Fruit fly (Drosophila melanogaster) whole organism, embryonic: ENCODE data around the gene plum.

Experiments used
- Atf6 ChIP-seq: fragments of 200-800 bp; sonication (Bioruptor generic); IDR thresholded peaks from 2 replicates; pipeline ENCODE4 v1.3.6; 2022; ENCODE audit warnings: missing biosample characterization, missing genetic modification characterization
- B-H1 ChIP-seq: fragments of 200-800 bp; sonication (Bioruptor generic); IDR thresholded peaks from 3 replicates; pipeline ENCODE4 v1.3.6; 2022; ENCODE audit warnings: missing biosample characterization, missing genetic modification characterization
- BtbVII ChIP-seq: fragments of 200-800 bp; sonication (Bioruptor generic); optimal IDR thresholded peaks from 3 replicates; lab custom pipeline; 2017; ENCODE audit warnings: missing biosample characterization, mild to moderate bottlenecking, missing genetic modification characterization
- Bteb2 ChIP-seq: fragments of 200-800 bp; sonication (Bioruptor generic); optimal IDR thresholded peaks from 2 replicates; lab custom pipeline; 2016; ENCODE audit warnings: missing biosample characterization, missing genetic modification characterization
- CG12104 ChIP-seq: fragments of 200-800 bp; sonication (Bioruptor generic); optimal IDR thresholded peaks from 3 replicates; lab custom pipeline; 2016; ENCODE audit warnings: missing biosample characterization, missing genetic modification characterization
- CG14441 ChIP-seq: fragments of 200-800 bp; sonication (Bioruptor generic); IDR thresholded peaks from 2 replicates; pipeline ENCODE4 v1.3.6; 2022; ENCODE audit warnings: missing biosample characterization, missing genetic modification characterization
- CG15696 ChIP-seq: fragments of 200-800 bp; sonication (Bioruptor generic); optimal IDR thresholded peaks from 2 replicates; lab custom pipeline; 2019; ENCODE audit warnings: missing biosample characterization, mild to moderate bottlenecking, missing genetic modification characterization, moderate library complexity
- CG1602 ChIP-seq: fragments of 200-800 bp; sonication (Bioruptor generic); optimal IDR thresholded peaks from 3 replicates; lab custom pipeline; 2016; ENCODE audit warnings: missing biosample characterization, missing genetic modification characterization
- CG2678 ChIP-seq: fragments of 200-800 bp; sonication (Bioruptor generic); optimal IDR thresholded peaks from 3 replicates; lab custom pipeline; 2019; ENCODE audit warnings: missing biosample characterization, mild to moderate bottlenecking, missing genetic modification characterization, moderate library complexity
- CG30403 ChIP-seq: fragments of 200-800 bp; sonication (Bioruptor generic); optimal IDR thresholded peaks from 3 replicates; lab custom pipeline; 2016; ENCODE audit warnings: missing biosample characterization, missing genetic modification characterization
- CG32772 ChIP-seq: fragments of 200-800 bp; sonication (Bioruptor generic); IDR thresholded peaks from 2 replicates; pipeline ENCODE4 v1.3.6; 2022; ENCODE audit warnings: missing biosample characterization, missing genetic modification characterization
- CG3281 ChIP-seq: fragments of 200-800 bp; sonication (Bioruptor generic); optimal IDR thresholded peaks from 3 replicates; lab custom pipeline; 2017; ENCODE audit warnings: missing biosample characterization, mild to moderate bottlenecking, missing genetic modification characterization
- CG34224 ChIP-seq: fragments of 200-800 bp; sonication (Bioruptor generic); IDR thresholded peaks from 3 replicates; pipeline ENCODE4 v1.3.6; 2022; ENCODE audit warnings: missing biosample characterization, missing genetic modification characterization; ENCODE audit not compliant: partially characterized antibody
- CG43689 ChIP-seq: fragments of 200-800 bp; sonication (Bioruptor generic); IDR thresholded peaks from 2 replicates; pipeline ENCODE4 v1.3.6; 2022; ENCODE audit warnings: missing biosample characterization, missing genetic modification characterization
- CG7786 ChIP-seq: fragments of 200-800 bp; sonication (Bioruptor generic); optimal IDR thresholded peaks from 2 replicates; lab custom pipeline; 2016; ENCODE audit warnings: missing biosample characterization, missing genetic modification characterization
- CG7839 ChIP-seq: fragments of 200-800 bp; sonication (Bioruptor generic); optimal IDR thresholded peaks from 3 replicates; lab custom pipeline; 2018; ENCODE audit warnings: missing biosample characterization, mild to moderate bottlenecking, missing genetic modification characterization, moderate library complexity
- CG8765 ChIP-seq: fragments of 200-800 bp; sonication (Bioruptor generic); IDR thresholded peaks from 2 replicates; pipeline ENCODE4 v1.3.6; 2022; ENCODE audit warnings: missing biosample characterization, missing genetic modification characterization
- CG8944 ChIP-seq: fragments of 200-800 bp; sonication (Bioruptor generic); optimal IDR thresholded peaks from 3 replicates; lab custom pipeline; 2016; ENCODE audit warnings: missing biosample characterization, missing genetic modification characterization
- CG9437 ChIP-seq: fragments of 200-800 bp; sonication (Bioruptor generic); optimal IDR thresholded peaks from 2 replicates; lab custom pipeline; 2018; ENCODE audit warnings: missing biosample characterization, mild to moderate bottlenecking, missing genetic modification characterization
- CG9932 ChIP-seq: fragments of 200-800 bp; sonication (Bioruptor generic); IDR thresholded peaks from 2 replicates; pipeline ENCODE4 v1.3.6; 2022; ENCODE audit warnings: missing biosample characterization, missing genetic modification characterization
- Camta ChIP-seq: fragments of 200-800 bp; sonication (Bioruptor generic); optimal IDR thresholded peaks from 2 replicates; lab custom pipeline; 2016; ENCODE audit warnings: missing biosample characterization, missing genetic modification characterization
- Chrac-16 ChIP-seq: fragments of 200-800 bp; sonication (Bioruptor generic); optimal IDR thresholded peaks from 3 replicates; lab custom pipeline; 2016; ENCODE audit warnings: missing biosample characterization, missing genetic modification characterization
- D19A ChIP-seq: fragments of 200-800 bp; optimal IDR thresholded peaks from 3 replicates; lab custom pipeline; 2019; ENCODE audit warnings: missing biosample characterization, mild to moderate bottlenecking, missing genetic modification characterization, moderate library complexity
- Deaf1 ChIP-seq: fragments of 200-800 bp; optimal IDR thresholded peaks from 3 replicates; lab custom pipeline; 2019; ENCODE audit warnings: missing biosample characterization, mild to moderate bottlenecking, missing genetic modification characterization, moderate library complexity
- Fer1 ChIP-seq: fragments of 200-800 bp; sonication (Bioruptor generic); optimal IDR thresholded peaks from 2 replicates; lab custom pipeline; 2017; ENCODE audit warnings: missing biosample characterization, mild to moderate bottlenecking, missing genetic modification characterization
- Fer3 ChIP-seq: fragments of 200-800 bp; sonication (Bioruptor generic); optimal IDR thresholded peaks from 2 replicates; lab custom pipeline; 2018; ENCODE audit warnings: missing biosample characterization, mild to moderate bottlenecking, missing genetic modification characterization, moderate library complexity
- Hand ChIP-seq: fragments of 200-800 bp; sonication (Bioruptor generic); optimal IDR thresholded peaks from 2 replicates; lab custom pipeline; 2017; ENCODE audit warnings: mild to moderate bottlenecking, missing biosample characterization, missing genetic modification reagents, missing genetic modification characterization
- Hmx ChIP-seq: fragments of 200-800 bp; sonication (Bioruptor generic); optimal IDR thresholded peaks from 2 replicates; lab custom pipeline; 2016; ENCODE audit warnings: missing biosample characterization, missing genetic modification characterization
- Hr3 ChIP-seq: fragments of 200-800 bp; sonication (Bioruptor generic); optimal IDR thresholded peaks from 3 replicates; lab custom pipeline; 2016; ENCODE audit warnings: missing biosample characterization, missing genetic modification characterization
- Ptx1 ChIP-seq: fragments of 200-800 bp; sonication (Bioruptor generic); IDR thresholded peaks from 2 replicates; pipeline ENCODE4 v1.3.6; 2022; ENCODE audit warnings: missing biosample characterization, missing genetic modification characterization
- Tbp ChIP-seq: fragments of >200 bp; optimal IDR thresholded peaks from 2 replicates; lab custom pipeline; 2018; ENCODE audit warnings: missing biosample characterization, missing genetic modification characterization
- ac ChIP-seq: fragments of 200-800 bp; sonication (Bioruptor generic); optimal IDR thresholded peaks from 3 replicates; lab custom pipeline; 2017; ENCODE audit warnings: missing biosample characterization, mild to moderate bottlenecking, missing genetic modification characterization
- amos ChIP-seq: fragments of 200-800 bp; sonication (Bioruptor generic); IDR thresholded peaks from 2 replicates; pipeline ENCODE4 v1.3.6; 2022; ENCODE audit warnings: missing biosample characterization, missing genetic modification characterization; ENCODE audit not compliant: partially characterized antibody
- ara ChIP-seq: fragments of 200-800 bp; sonication (Bioruptor generic); IDR thresholded peaks from 2 replicates; pipeline ENCODE4 v1.3.6; 2022; ENCODE audit warnings: missing biosample characterization, missing genetic modification characterization
- cad ChIP-seq: fragments of >200 bp; optimal IDR thresholded peaks from 2 replicates; lab custom pipeline; 2017; ENCODE audit warnings: missing biosample characterization, missing genetic modification characterization
- cato ChIP-seq: fragments of 200-800 bp; sonication (Bioruptor generic); optimal IDR thresholded peaks from 2 replicates; lab custom pipeline; 2016; ENCODE audit warnings: missing biosample characterization, missing genetic modification characterization, borderline replicate concordance
- disco-r ChIP-seq: fragments of 200-800 bp; sonication (Bioruptor generic); optimal IDR thresholded peaks from 2 replicates; lab custom pipeline; 2016; ENCODE audit warnings: missing biosample characterization, missing genetic modification characterization
- fd96Cb ChIP-seq: fragments of 200-800 bp; sonication (Bioruptor generic); optimal IDR thresholded peaks from 2 replicates; lab custom pipeline; 2018; ENCODE audit warnings: missing biosample characterization, mild to moderate bottlenecking, missing genetic modification characterization, moderate library complexity
- gro ChIP-seq: fragments of 200-800 bp; sonication (Bioruptor generic); optimal IDR thresholded peaks from 2 replicates; lab custom pipeline; 2016; ENCODE audit warnings: missing biosample characterization, missing genetic modification characterization
- her ChIP-seq: fragments of 200-800 bp; sonication (Bioruptor generic); optimal IDR thresholded peaks from 2 replicates; lab custom pipeline; 2016; ENCODE audit warnings: missing biosample characterization, missing genetic modification characterization
- klu ChIP-seq: fragments of 200-800 bp; sonication (Bioruptor generic); IDR thresholded peaks from 2 replicates; pipeline ENCODE4 v1.3.6; 2022; ENCODE audit warnings: missing biosample characterization, missing genetic modification characterization
- lbe ChIP-seq: fragments of 200-800 bp; sonication (Bioruptor generic); optimal IDR thresholded peaks from 2 replicates; lab custom pipeline; 2016; ENCODE audit warnings: missing biosample characterization, mild to moderate bottlenecking, missing genetic modification characterization
- nau ChIP-seq: fragments of 200-800 bp; sonication (Bioruptor generic); optimal IDR thresholded peaks from 3 replicates; lab custom pipeline; 2017; ENCODE audit warnings: missing biosample characterization, mild to moderate bottlenecking, missing genetic modification characterization, missing genetic modification reagents
- onecut ChIP-seq: fragments of 200-800 bp; sonication (Bioruptor generic); IDR thresholded peaks from 2 replicates; pipeline ENCODE4 v1.3.6; 2022; ENCODE audit warnings: missing biosample characterization, missing genetic modification characterization
- prd ChIP-seq, 3 experiments: fragments of >200 bp in 2 of 3; fragments of 200-800 bp in 1 of 3; sonication (Bioruptor generic) in 1 of 3; optimal IDR thresholded peaks in 2 of 3; IDR thresholded peaks in 1 of 3; 2 replicates in 2 of 3; 3 replicates in 1 of 3; pipeline versions ENCODE4 v1.3.6 to Lab custom; 2017 to 2022; ENCODE audit warnings: missing biosample characterization in 1 of 3, missing genetic modification characterization in 1 of 3
- pum ChIP-seq: fragments of 200-800 bp; sonication (Bioruptor generic); optimal IDR thresholded peaks from 2 replicates; lab custom pipeline; 2016; ENCODE audit warnings: missing biosample characterization, missing genetic modification characterization
- schlank ChIP-seq: fragments of 200-800 bp; sonication (Bioruptor generic); optimal IDR thresholded peaks from 2 replicates; lab custom pipeline; 2018; ENCODE audit warnings: missing biosample characterization, mild to moderate bottlenecking, missing genetic modification characterization
- sima ChIP-seq: fragments of 200-800 bp; sonication (Bioruptor generic); optimal IDR thresholded peaks from 2 replicates; lab custom pipeline; 2016; ENCODE audit warnings: missing biosample characterization, missing genetic modification characterization
- sr ChIP-seq: fragments of 200-800 bp; sonication (Bioruptor generic); IDR thresholded peaks from 3 replicates; pipeline ENCODE4 v1.3.6; 2022; ENCODE audit warnings: missing biosample characterization, missing genetic modification characterization
- unc-4 ChIP-seq: fragments of 200-800 bp; sonication (Bioruptor generic); IDR thresholded peaks from 2 replicates; pipeline ENCODE4 v1.3.6; 2022; ENCODE audit warnings: missing biosample characterization, missing genetic modification characterization; ENCODE audit not compliant: partially characterized antibody
- wor ChIP-seq: fragments of 200-800 bp; sonication (Bioruptor generic); IDR thresholded peaks from 2 replicates; pipeline ENCODE4 v1.3.6; 2022; ENCODE audit warnings: missing biosample characterization, missing genetic modification characterization

Gene plum

DNA sequence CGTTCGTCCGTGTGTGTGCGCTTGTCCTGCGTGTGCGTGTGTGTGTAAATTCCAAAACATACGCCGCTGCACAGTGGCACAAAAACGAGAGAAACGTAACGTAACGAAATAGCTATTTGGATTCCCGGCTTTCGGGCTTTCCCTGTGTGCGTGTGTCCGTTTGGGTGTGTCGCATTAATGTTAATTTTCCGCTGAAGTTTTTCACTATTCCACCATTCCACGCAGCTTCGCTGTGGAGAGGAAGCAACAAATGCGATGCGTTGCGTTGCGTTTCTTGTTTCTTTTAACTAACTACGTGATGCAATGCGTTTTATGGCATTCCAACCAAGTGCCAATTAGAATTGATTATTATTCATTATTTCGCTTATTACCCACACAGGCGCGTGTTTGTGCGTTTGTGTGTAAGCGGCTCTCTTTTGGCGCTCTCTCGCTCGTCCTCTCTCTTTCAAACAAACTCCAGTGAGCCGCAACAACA lies 1.8 kb upstream of the plum start (continued):
- TF ChIP-seq sr (GFP tag; lab: Robert Waterston, UW), result no peak
- peak; percentile 45 for TF ChIP-seq Ptx1 (GFP tag; lab: Robert Waterston, UW)
- TF ChIP-seq nau (GFP tag; lab: Kevin White, UChicago), result no peak
- peak; percentile 45 for TF ChIP-seq disco-r
- TF ChIP-seq cato (GFP tag; lab: Kevin White, UChicago), result no peak
- peak; percentile 35 for TF ChIP-seq CG8944 (GFP tag; lab: Kevin White, UChicago)
- TF ChIP-seq Atf6 (GFP tag; lab: Robert Waterston, UW), result no peak; the same call in 1 of the 2 replicates
- peak; percentile 75 for TF ChIP-seq cad (GFP tag; lab: Kevin White, UChicago)
- TF ChIP-seq schlank (tag; lab: Kevin White, UChicago), result no peak
- TF ChIP-seq CG1602 (GFP tag; lab: Kevin White, UChicago), result peak; percentile 9
- no peak for TF ChIP-seq Deaf1 (tag; lab: Kevin White, UChicago)
- peak; percentile 10; the same call in 1 of the 2 replicates for TF ChIP-seq CG8765
- no peak for TF ChIP-seq wor (GFP tag; lab: Robert Waterston, UW)
- peak; percentile 14 for TF ChIP-seq CG15696 (tag; lab: Kevin White, UChicago)
- peak; percentile 30 for TF ChIP-seq Camta (GFP tag; lab: Kevin White, UChicago)
- peak; percentile 19 for TF ChIP-seq her (GFP tag; lab: Kevin White, UChicago)
- no peak for TF ChIP-seq CG34224 (GFP tag; lab: Robert Waterston, UW)
- no peak for TF ChIP-seq Hmx (GFP tag; lab: Kevin White, UChicago)
- no peak for TF ChIP-seq CG14441 (GFP tag; lab: Robert Waterston, UW)
- no peak for TF ChIP-seq prd (optimal IDR thresholded peaks at IDR 0.05; lab: Kevin White, UChicago)
- no peak; the same call in 1 of the 3 replicates for TF ChIP-seq prd (GFP tag; IDR thresholded peaks at IDR 0.05; lab: Robert Waterston, UW)
- TF ChIP-seq gro (GFP tag; lab: Kevin White, UChicago), result no peak
- TF ChIP-seq pum, result no peak
- TF ChIP-seq ara (GFP tag; lab: Robert Waterston, UW), result no peak
- TF ChIP-seq Tbp (GFP tag; lab: Kevin White, UChicago), result no peak
- TF ChIP-seq CG32772 (GFP tag; lab: Robert Waterston, UW), result peak; percentile 15; the same call in 1 of the 2 replicates
- no peak for TF ChIP-seq B-H1
- peak; percentile 24 for TF ChIP-seq CG7786 (GFP tag; lab: Kevin White, UChicago)
- TF ChIP-seq CG12104 (GFP tag; lab: Kevin White, UChicago), result no peak
- TF ChIP-seq CG2678 (tag; lab: Kevin White, UChicago), result peak; percentile 34
- TF ChIP-seq CG7839, result peak; percentile 34
- TF ChIP-seq amos, result no peak; the same call in 1 of the 2 replicates
- TF ChIP-seq BtbVII (GFP tag; lab: Kevin White, UChicago), result no peak
- peak; percentile 5 for TF ChIP-seq CG30403
- TF ChIP-seq Hr3 (GFP tag; lab: Kevin White, UChicago), result no peak
- peak; percentile 10 for TF ChIP-seq lbe (GFP tag; lab: Kevin White, UChicago)
- TF ChIP-seq CG3281 (GFP tag; lab: Kevin White, UChicago), result peak; percentile 3
- TF ChIP-seq Fer3 (tag; lab: Kevin White, UChicago), result no peak
- TF ChIP-seq D19A (tag; lab: Kevin White, UChicago), result no peak
- TF ChIP-seq Hand, result no peak
- no peak for TF ChIP-seq sima
- TF ChIP-seq onecut (GFP tag; lab: Robert Waterston, UW), result no peak
- no peak for TF ChIP-seq ac (GFP tag; lab: Kevin White, UChicago)
- TF ChIP-seq CG43689 (GFP tag; lab: Robert Waterston, UW), result no peak
- TF ChIP-seq Chrac-16 (GFP tag; lab: Kevin White, UChicago), result peak; percentile 10
- peak; percentile 8 for TF ChIP-seq fd96Cb (tag; lab: Kevin White, UChicago)
- no peak for TF ChIP-seq unc-4 (GFP tag; lab: Robert Waterston, UW)
- peak; percentile 25 for TF ChIP-seq Fer1 (GFP tag; lab: Kevin White, UChicago)
- TF ChIP-seq CG9437, result peak; percentile 98
- no peak for TF ChIP-seq klu (GFP tag; lab: Robert Waterston, UW)
- 0 out of 2 replicates have a peak, but pooled peaks have one; percentile 12 for TF ChIP-seq CG9932 (GFP tag; lab: Robert Waterston, UW)
- TF ChIP-seq Bteb2 (GFP tag; lab: Kevin White, UChicago), result no peak
